Fruit fly (Drosophila melanogaster) whole organism: Measurements from ENCODE around the gene TTLL1A.

Source experiments
- CG8478 ChIP-seq: fragments of >200 bp; optimal IDR thresholded peaks from 2 replicates; lab custom pipeline; 2018; ENCODE audit warnings: inconsistent platforms
- pan ChIP-seq: fragments of >200 bp; optimal IDR thresholded peaks from 2 replicates; lab custom pipeline; 2017
- psq ChIP-seq: fragments of >200 bp; optimal IDR thresholded peaks from 2 replicates; lab custom pipeline; 2017

dm6 chrX:17160396-17161040, 41.9 kb downstream of the TTLL1A start:
- TF ChIP-seq CG8478 (lab: Kevin White, UChicago) = no peak
- TF ChIP-seq psq (lab: Kevin White, UChicago) = no peak
- TF ChIP-seq pan = no peak
